Worm (Caenorhabditis elegans): Measurements from ENCODE around the gene ins-31.

DNA sequence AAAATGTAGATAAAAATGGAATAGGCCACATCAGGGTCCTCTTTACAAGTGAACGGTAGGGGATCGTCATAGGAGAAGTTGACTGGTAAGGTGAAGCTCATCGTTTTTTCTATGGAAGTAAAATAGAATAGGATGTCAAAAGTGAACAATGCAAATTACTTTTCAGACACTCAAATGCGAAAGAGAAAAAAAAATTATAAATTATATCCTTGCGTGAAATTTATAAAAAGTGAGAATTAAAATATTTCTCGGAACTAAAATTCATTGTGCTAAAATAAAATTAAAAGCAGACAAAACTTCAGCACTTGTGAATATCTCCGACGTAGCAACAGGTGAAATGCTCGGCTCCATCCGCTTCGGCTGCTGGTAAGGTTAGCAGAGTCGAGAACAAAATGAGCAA lies 33.5 kb upstream of the ins-31 start, which contains the start of gene srg-22:
- TF ChIP-seq gmeb-1 (tag; optimal IDR thresholded peaks at IDR 0.05) (no peak), blmp-1 (tag; optimal IDR thresholded peaks at IDR 0.05; ENCODE audit: insufficient read depth) (no peak), ztf-4 (tag; optimal IDR thresholded peaks at IDR 0.05) (no peak), nhr-237 (tag; optimal IDR thresholded peaks at IDR 0.05) (no peak), nhr-6 (tag; optimal IDR thresholded peaks at IDR 0.05) (no peak), egl-27 (tag; optimal IDR thresholded peaks at IDR 0.05) (no peak), ztf-1 (GFP tag; conservative IDR thresholded peaks at IDR 0.05) (no peak), ceh-16 (tag; optimal IDR thresholded peaks at IDR 0.05) (no peak), nhr-12 (tag; optimal IDR thresholded peaks at IDR 0.05) (no peak), nhr-77 (tag; optimal IDR thresholded peaks at IDR 0.05) (no peak), alr-1 (tag; optimal IDR thresholded peaks at IDR 0.05) (no peak)
